Fruit fly (Drosophila melanogaster) whole organism, prepupa: ENCODE measurements around the gene CG3713.

ENCODE experiments used
- CG10669 ChIP-seq: fragments of 200-800 bp; sonication (Bioruptor generic); optimal IDR thresholded peaks from 3 replicates; lab custom pipeline; 2018; ENCODE audit warnings: missing biosample characterization, mild to moderate bottlenecking, missing genetic modification characterization, moderate library complexity
- CG15336 ChIP-seq: fragments of 200-800 bp; sonication (Bioruptor generic); IDR thresholded peaks from 2 replicates; pipeline ENCODE4 v1.3.6; 2022; ENCODE audit warnings: missing biosample characterization, missing genetic modification characterization
- CG3032 ChIP-seq: fragments of 200-800 bp; optimal IDR thresholded peaks from 2 replicates; lab custom pipeline; 2019; ENCODE audit warnings: missing biosample characterization, mild to moderate bottlenecking, missing genetic modification characterization, moderate library complexity
- CG31627 ChIP-seq: fragments of 200-800 bp; sonication (Bioruptor generic); optimal IDR thresholded peaks from 3 replicates; lab custom pipeline; 2016; ENCODE audit warnings: missing biosample characterization, missing genetic modification characterization
- CG32006 ChIP-seq: fragments of 200-800 bp; sonication (Bioruptor generic); optimal IDR thresholded peaks from 3 replicates; lab custom pipeline; 2017; ENCODE audit warnings: missing biosample characterization, mild to moderate bottlenecking, missing genetic modification characterization
- CG6276 ChIP-seq: fragments of 200-800 bp; sonication (Bioruptor generic); optimal IDR thresholded peaks from 2 replicates; lab custom pipeline; 2017; ENCODE audit warnings: missing biosample characterization, mild to moderate bottlenecking, missing genetic modification characterization
- CG8319 ChIP-seq: fragments of 200-800 bp; sonication (Bioruptor generic); optimal IDR thresholded peaks from 3 replicates; lab custom pipeline; 2016; ENCODE audit warnings: missing biosample characterization, missing genetic modification characterization
- Gug ChIP-seq: fragments of 200-800 bp; sonication (Bioruptor generic); IDR thresholded peaks from 2 replicates; pipeline ENCODE4 v1.3.6; 2022; ENCODE audit warnings: missing biosample characterization, missing genetic modification characterization
- Hr4 ChIP-seq: fragments of 200-800 bp; sonication (Bioruptor generic); optimal IDR thresholded peaks from 3 replicates; lab custom pipeline; 2016; ENCODE audit warnings: missing biosample characterization, missing genetic modification characterization
- OdsH ChIP-seq: fragments of 200-800 bp; sonication (Bioruptor generic); optimal IDR thresholded peaks from 3 replicates; lab custom pipeline; 2016; ENCODE audit warnings: missing biosample characterization, missing genetic modification characterization
- Sox102F ChIP-seq: fragments of 200-800 bp; sonication (Bioruptor generic); optimal IDR thresholded peaks from 2 replicates; lab custom pipeline; 2016; ENCODE audit warnings: missing biosample characterization, mild to moderate bottlenecking, missing genetic modification characterization
- dsx ChIP-seq: fragments of 200-800 bp; optimal IDR thresholded peaks from 3 replicates; lab custom pipeline; 2019; ENCODE audit warnings: missing biosample characterization, mild to moderate bottlenecking, missing genetic modification characterization, moderate library complexity; ENCODE audit not compliant: poor library complexity, severe bottlenecking

dm6 chrX:862308-862707, 15.4 kb upstream of the CG3713 start, which contains the start of gene CG14634:
- TF ChIP-seq CG6276 (GFP tag; lab: Kevin White, UChicago) (no peak), CG31627 (GFP tag; lab: Kevin White, UChicago) (no peak), Sox102F (no peak), Gug (GFP tag; lab: Robert Waterston, UW) (no peak), CG10669 (GFP tag; lab: Kevin White, UChicago) (no peak), CG15336 (GFP tag; lab: Robert Waterston, UW) (no peak), CG3032 (tag; lab: Kevin White, UChicago) (no peak), CG32006 (GFP tag; lab: Kevin White, UChicago) (no peak), OdsH (GFP tag; lab: Kevin White, UChicago) (no peak), CG8319 (GFP tag; lab: Kevin White, UChicago) (no peak), Hr4 (no peak), dsx (GFP tag; lab: Kevin White, UChicago) (no peak)
